Fruit fly (Drosophila melanogaster): Measurements from ENCODE around the gene mtgo.

The mtgo gene

DNA sequence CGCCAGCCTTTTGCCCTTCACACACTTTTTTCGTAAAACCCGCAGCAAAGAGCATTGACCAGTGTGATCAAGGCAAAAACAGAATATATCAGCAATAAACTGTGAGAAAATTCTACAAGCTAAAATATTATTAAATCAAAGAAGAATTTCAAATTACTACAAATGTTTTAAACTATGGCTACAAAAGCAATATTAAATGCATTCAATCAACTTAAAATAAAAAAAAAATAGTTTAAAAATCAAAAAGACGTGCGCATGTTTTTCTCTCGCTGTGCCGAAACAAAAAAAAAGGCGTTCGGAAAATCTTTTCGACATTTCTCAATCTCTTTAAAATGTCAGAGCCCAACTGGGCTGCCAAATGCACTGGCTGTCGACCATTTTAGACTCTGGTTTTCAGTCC lies 46.7 kb upstream of the mtgo start (continued):
- TF ChIP-seq CG11247 (GFP tag; IDR thresholded peaks at IDR 0.05) (no peak), CG3065 (GFP tag; optimal IDR thresholded peaks at IDR 0.05) (no peak), CG4424 (GFP tag; optimal IDR thresholded peaks at IDR 0.05) (peak; percentile 38), Jarid2 (GFP tag; optimal IDR thresholded peaks at IDR 0.05) (no peak), CG1529 (GFP tag; optimal IDR thresholded peaks at IDR 0.05) (no peak), CG11093 (GFP tag; IDR thresholded peaks at IDR 0.05) (peak; percentile 24; the same call in 1 of the 3 replicates), row (GFP tag; IDR thresholded peaks at IDR 0.05) (peak; percentile 61; the same call in 2 of the 3 replicates), MTF-1 (GFP tag; optimal IDR thresholded peaks at IDR 0.05; ENCODE audit: borderline replicate concordance) (no peak), CTCF (GFP tag; optimal IDR thresholded peaks at IDR 0.05) (no peak), CG16863 (GFP tag; optimal IDR thresholded peaks at IDR 0.05) (no peak), Dbx (GFP tag; IDR thresholded peaks at IDR 0.05) (no peak), ttk (GFP tag; IDR thresholded peaks at IDR 0.05) (no peak; the same call in 1 of the 2 replicates), Drgx (GFP tag; IDR thresholded peaks at IDR 0.05) (peak; percentile 75), Meics (GFP tag; optimal IDR thresholded peaks at IDR 0.05) (peak; percentile 9), mld (GFP tag; IDR thresholded peaks at IDR 0.05; ENCODE audit: partially characterized antibody) (no peak), CG34422 (GFP tag; IDR thresholded peaks at IDR 0.05) (0 out of 3 replicates have a peak, but pooled peaks have one; percentile 9), CG8388 (GFP tag; optimal IDR thresholded peaks at IDR 0.05) (peak; percentile 43), Gsc (GFP tag; IDR thresholded peaks at IDR 0.05) (no peak), CG18476 (GFP tag; optimal IDR thresholded peaks at IDR 0.05) (no peak), CG30431 (GFP tag; optimal IDR thresholded peaks at IDR 0.05) (no peak), CG9797 (GFP tag; optimal IDR thresholded peaks at IDR 0.05) (no peak), CHES-1-like (GFP tag; optimal IDR thresholded peaks at IDR 0.05) (no peak), stc (GFP tag; IDR thresholded peaks at IDR 0.05) (peak; percentile 49; the same call in 1 of the 2 replicates), grn (GFP tag; optimal IDR thresholded peaks at IDR 0.05) (no peak), Rx (GFP tag; IDR thresholded peaks at IDR 0.05) (no peak), E2f1 (GFP tag; IDR thresholded peaks at IDR 0.05) (no peak), NFAT (GFP tag; IDR thresholded peaks at IDR 0.05) (no peak), Gug (GFP tag; IDR thresholded peaks at IDR 0.05) (no peak), CG2199 (GFP tag; IDR thresholded peaks at IDR 0.05) (no peak), rib (GFP tag; IDR thresholded peaks at IDR 0.05) (no peak), Optix (GFP tag; IDR thresholded peaks at IDR 0.05) (no peak), CG43689 (GFP tag; IDR thresholded peaks at IDR 0.05) (no peak), her (GFP tag; optimal IDR thresholded peaks at IDR 0.05) (no peak), CG10979 (tag; optimal IDR thresholded peaks at IDR 0.05) (peak; percentile 8), CG1602 (GFP tag; optimal IDR thresholded peaks at IDR 0.05) (peak; percentile 12), gem (tag; optimal IDR thresholded peaks at IDR 0.05) (peak; percentile 52), Asciz (GFP tag; optimal IDR thresholded peaks at IDR 0.05) (peak; percentile 32), CG14050 (GFP tag; IDR thresholded peaks at IDR 0.05) (peak; percentile 29; the same call in 1 of the 3 replicates), CG8290 (GFP tag; optimal IDR thresholded peaks at IDR 0.05) (no peak), CG8290 (tag; optimal IDR thresholded peaks at IDR 0.05) (no peak), nerfin-1 (tag; optimal IDR thresholded peaks at IDR 0.05) (no peak), CG32772 (GFP tag; IDR thresholded peaks at IDR 0.05) (peak; percentile 43; the same call in 1 of the 2 replicates), ind (GFP tag; optimal IDR thresholded peaks at IDR 0.05) (peak; percentile 5), ash1 (GFP tag; optimal IDR thresholded peaks at IDR 0.05) (no peak), CoRest (tag; optimal IDR thresholded peaks at IDR 0.05) (peak; percentile 22), CG4854 (GFP tag; optimal IDR thresholded peaks at IDR 0.05) (no peak), CG2202 (tag; optimal IDR thresholded peaks at IDR 0.05) (no peak), kah (GFP tag; optimal IDR thresholded peaks at IDR 0.05) (no peak), disco-r (GFP tag; optimal IDR thresholded peaks at IDR 0.05) (no peak), Hr51 (GFP tag; optimal IDR thresholded peaks at IDR 0.05) (peak in 1 of 2 experiments; percentile 56), CG17385 (GFP tag; optimal IDR thresholded peaks at IDR 0.05) (no peak), CG1603 (tag; optimal IDR thresholded peaks at IDR 0.05) (no peak), CG10366 (GFP tag; IDR thresholded peaks at IDR 0.05) (peak; percentile 54)

All from whole organism, embryonic.